Worm (Caenorhabditis elegans) whole organism, mixed stage, embryonic: ENCODE results near the gene ceh-22.

ENCODE experiments used
- cnd-1 ChIP-seq: fragments of 200-800 bp; sonication (Bioruptor generic); optimal IDR thresholded peaks from 2 replicates; lab custom pipeline; 2018; ENCODE audit warnings: mild to moderate bottlenecking, missing genetic modification characterization, missing compliant biosample characterization
- elt-3 ChIP-seq: fragments of 150-350 bp; optimal IDR thresholded peaks from 2 replicates; lab custom pipeline; 2014; ENCODE audit warnings: missing biosample characterization, missing genetic modification characterization
- lin-13 ChIP-seq: fragments of 150-350 bp; optimal IDR thresholded peaks from 2 replicates; lab custom pipeline; 2014; ENCODE audit warnings: missing biosample characterization, missing genetic modification characterization
- nhr-237 ChIP-seq: fragments of 150-350 bp; optimal IDR thresholded peaks from 2 replicates; lab custom pipeline; 2014; ENCODE audit warnings: missing biosample characterization, missing genetic modification characterization
- snpc-4 ChIP-seq: fragments of 150-350 bp; optimal IDR thresholded peaks from 2 replicates; lab custom pipeline; 2014; ENCODE audit warnings: missing biosample characterization, missing genetic modification characterization
- unc-39 ChIP-seq: fragments of 150-350 bp; optimal IDR thresholded peaks from 2 replicates; lab custom pipeline; 2014; ENCODE audit warnings: missing biosample characterization, missing genetic modification characterization

DNA sequence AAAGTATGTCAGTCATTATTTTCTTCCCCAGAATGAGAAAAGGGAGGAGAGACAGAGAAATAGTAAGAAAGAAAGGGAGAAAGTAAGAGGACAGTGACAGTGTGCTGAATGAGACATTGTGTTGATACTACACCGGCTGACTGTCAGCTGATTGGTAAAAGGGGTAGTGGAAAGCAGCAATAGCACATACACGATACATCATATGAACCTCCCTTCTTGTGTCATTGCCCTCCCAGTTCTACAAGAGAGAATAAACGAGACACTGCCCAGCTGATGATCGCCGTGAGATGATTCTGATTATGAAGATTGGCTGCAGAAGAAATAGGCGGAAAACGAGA is 48.1 kb downstream of the ceh-22 start:
- TF ChIP-seq lin-13 (tag; lab: Kevin White, UChicago) (no peak), nhr-237 (tag; lab: Kevin White, UChicago) (no peak), elt-3 (tag; lab: Kevin White, UChicago) (no peak), snpc-4 (tag; lab: Kevin White, UChicago) (no peak), unc-39 (tag; lab: Kevin White, UChicago) (no peak), cnd-1 (tag; lab: Kevin White, UChicago) (no peak)
